Worm (Caenorhabditis elegans) whole organism, late embryonic: ENCODE results near the gene Y13C8A.1.

ENCODE experiments used
- F13H6.1 ChIP-seq: sonication (generic microtip); optimal IDR thresholded peaks from 2 replicates; lab custom pipeline; 2016; ENCODE audit warnings: missing genetic modification characterization, missing compliant biosample characterization
- ceh-48 ChIP-seq: sonication (generic microtip); optimal IDR thresholded peaks from 2 replicates; lab custom pipeline; 2016; ENCODE audit warnings: missing genetic modification characterization, inconsistent platforms, missing compliant biosample characterization
- hlh-30 ChIP-seq: sonication (generic microtip); optimal IDR thresholded peaks from 2 replicates; lab custom pipeline; 2017; ENCODE audit warnings: antibody characterized with exemption, missing genetic modification characterization, missing compliant biosample characterization; ENCODE audit not compliant: insufficient read depth
- nhr-11 ChIP-seq: fragments of 150-350 bp; optimal IDR thresholded peaks from 2 replicates; lab custom pipeline; 2014; ENCODE audit warnings: missing biosample characterization, missing genetic modification characterization
- pag-3 ChIP-seq: sonication (generic microtip); optimal IDR thresholded peaks from 2 replicates; lab custom pipeline; 2016; ENCODE audit warnings: missing compliant biosample characterization, missing genetic modification characterization, borderline replicate concordance

DNA sequence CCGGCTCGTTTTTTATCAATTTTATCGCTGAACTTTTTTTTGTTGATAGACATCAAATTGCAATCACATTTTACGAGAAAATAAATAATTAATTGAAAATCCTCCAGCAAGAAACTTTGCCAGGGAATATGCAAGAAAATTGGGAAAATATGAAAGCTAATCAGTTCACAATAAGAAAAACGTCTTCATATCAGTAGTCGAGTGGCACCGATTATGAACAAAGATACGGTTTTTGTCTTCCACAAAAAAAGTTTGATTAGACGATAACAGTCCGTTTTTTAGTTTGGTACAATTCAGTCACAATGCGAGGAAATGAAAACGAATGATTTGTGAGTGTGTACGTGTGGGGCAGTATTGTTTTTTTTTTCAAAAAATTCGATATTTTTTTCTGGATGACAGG lies 18.5 kb upstream of the Y13C8A.1 start:
- TF ChIP-seq F13H6.1 (tag; lab: Kevin White, UChicago): no peak
- no peak for TF ChIP-seq ceh-48 (tag; lab: Kevin White, UChicago)
- no peak for TF ChIP-seq pag-3 (tag; lab: Kevin White, UChicago)
- no peak for TF ChIP-seq hlh-30 (tag; lab: Kevin White, UChicago)
- TF ChIP-seq nhr-11 (tag; lab: Kevin White, UChicago): no peak
